Worm (Caenorhabditis elegans) whole organism, L4 larva: ENCODE results near the gene flp-24.

Experiments
- dpl-1 ChIP-seq: fragments of 150-350 bp; optimal IDR thresholded peaks from 2 replicates; lab custom pipeline; 2014; ENCODE audit warnings: missing biosample characterization, missing genetic modification reagents, missing genetic modification characterization
- lin-38 ChIP-seq: fragments of 200-800 bp; sonication (Bioruptor generic); IDR thresholded peaks from 2 replicates; pipeline ENCODE4 v1.3.6; 2022; ENCODE audit warnings: missing genetic modification reagents, missing genetic modification characterization, missing compliant biosample characterization
- nhr-237 ChIP-seq: sonication (generic microtip); optimal IDR thresholded peaks from 2 replicates; lab custom pipeline; 2017; ENCODE audit warnings: missing biosample characterization, missing genetic modification characterization
- skn-1 ChIP-seq: fragments of 150-350 bp; optimal IDR thresholded peaks from 2 replicates; lab custom pipeline; 2014; ENCODE audit warnings: missing biosample characterization, missing genetic modification characterization
- unc-62 ChIP-seq, 3 experiments: fragments of 150-350 bp in 1 of 3; sonication (generic microtip); optimal IDR thresholded peaks in 2 of 3; peaks in 1 of 3; 1 replicate in 1 of 3; 2 replicates in 2 of 3; lab custom pipeline; 2014 to 2017; ENCODE audit warnings: missing biosample characterization in 3 of 3, missing genetic modification characterization in 3 of 3, missing genetic modification reagents in 3 of 3, missing genotype in 1 of 3

DNA sequence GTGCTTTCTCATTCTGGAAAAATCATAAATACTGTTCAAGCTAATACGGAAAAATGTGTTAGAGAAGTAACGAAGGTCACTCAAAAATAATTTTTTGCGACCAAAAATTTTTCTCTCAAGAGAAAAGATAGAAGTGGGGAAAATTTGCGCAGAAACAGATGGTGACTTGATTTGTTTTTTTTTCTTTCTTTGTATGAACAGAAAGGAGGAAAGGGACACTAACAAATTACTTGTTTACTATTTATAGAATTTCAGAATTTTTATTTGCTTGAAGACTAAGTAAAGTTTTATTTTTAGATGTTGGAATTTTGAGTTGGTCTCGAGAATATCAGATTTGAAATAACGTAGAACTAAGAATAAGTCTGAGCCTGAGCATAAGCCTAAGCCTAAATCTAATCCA, 41.6 kb upstream of the flp-24 start, which contains the start of gene W02B3.4:
- TF ChIP-seq unc-62 (GFP tag; optimal IDR thresholded peaks at IDR 0.05 in 1 of 2; lab: Kevin White, UChicago) (peak in 1 of 2 experiments; percentile 84), unc-62 (tag; optimal IDR thresholded peaks at IDR 0.05; lab: Kevin White, UChicago) (no peak), nhr-237 (tag; lab: Kevin White, UChicago) (no peak), skn-1 (tag; lab: Kevin White, UChicago) (no peak), dpl-1 (GFP tag; lab: Kevin White, UChicago) (no peak), lin-38 (GFP tag; lab: Robert Waterston, UW) (no peak)
